Worm (Caenorhabditis elegans): Measurements from ENCODE around the gene srsx-11.

ce11 chrV:5027640-5028039 lies 48.7 kb upstream of the srsx-11 start, which contains the start of gene cpt-4:
- no peak for TF ChIP-seq sem-2 (GFP tag; optimal IDR thresholded peaks at IDR 0.05)
- peak; percentile 43 for TF ChIP-seq elt-3 (tag; optimal IDR thresholded peaks at IDR 0.05)
- no peak for TF ChIP-seq unc-62 (GFP tag; optimal IDR thresholded peaks at IDR 0.05)
